Fruit fly (Drosophila melanogaster): ENCODE data around the gene CG32669.

Gene CG32669

DNA sequence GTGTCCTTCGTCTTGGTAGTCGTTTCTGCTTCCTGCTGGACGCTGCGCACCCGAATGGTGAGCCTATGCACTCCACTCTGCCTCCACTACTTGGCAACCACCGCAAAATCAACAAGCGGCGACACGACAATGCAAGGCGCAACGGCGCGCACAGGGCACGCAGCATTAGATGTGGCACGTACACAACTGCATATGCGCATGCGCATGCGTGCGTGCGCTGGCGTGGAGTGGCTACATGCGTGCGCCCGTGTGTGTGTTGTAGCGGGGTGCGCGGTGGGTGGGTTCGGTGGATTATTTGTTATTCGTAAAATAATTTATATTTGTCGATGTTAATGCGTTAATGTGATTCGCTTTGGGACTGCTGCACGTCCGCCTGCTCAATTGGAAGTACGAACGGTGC is 9.2 kb downstream of the CG32669 start (continued):
- TF ChIP-seq CG33557 (GFP tag; optimal IDR thresholded peaks at IDR 0.05), result no peak
- no peak for TF ChIP-seq kah (GFP tag; optimal IDR thresholded peaks at IDR 0.05)
- no peak for TF ChIP-seq cwo (GFP tag; optimal IDR thresholded peaks at IDR 0.05)
- no peak for TF ChIP-seq Dll (GFP tag; IDR thresholded peaks at IDR 0.05; ENCODE audit: partially characterized antibody)
- TF ChIP-seq maf-S (GFP tag; optimal IDR thresholded peaks at IDR 0.05), result no peak
- TF ChIP-seq CG1832 (GFP tag; optimal IDR thresholded peaks at IDR 0.05), result no peak
- no peak for TF ChIP-seq Poxn (GFP tag; IDR thresholded peaks at IDR 0.05)
- TF ChIP-seq CG11398 (GFP tag; optimal IDR thresholded peaks at IDR 0.05), result no peak
- 0 out of 3 replicates have a peak, but pooled peaks have one; percentile 28 for TF ChIP-seq otp (GFP tag; IDR thresholded peaks at IDR 0.05)
- TF ChIP-seq CG32767 (GFP tag; IDR thresholded peaks at IDR 0.05), result no peak
- TF ChIP-seq CG15479 (GFP tag; optimal IDR thresholded peaks at IDR 0.05), result peak; percentile 11
- no peak for TF ChIP-seq lbe (GFP tag; optimal IDR thresholded peaks at IDR 0.05)
- no peak for TF ChIP-seq cad (GFP tag; optimal IDR thresholded peaks at IDR 0.05)
- no peak for TF ChIP-seq CoRest (tag; optimal IDR thresholded peaks at IDR 0.05)
- no peak for TF ChIP-seq fru (optimal IDR thresholded peaks at IDR 0.05)
- no peak for TF ChIP-seq trem (tag; optimal IDR thresholded peaks at IDR 0.05)
- no peak for TF ChIP-seq NC2α (GFP tag; optimal IDR thresholded peaks at IDR 0.05)
- no peak for TF ChIP-seq Sox100B (GFP tag; optimal IDR thresholded peaks at IDR 0.05)
- no peak for TF ChIP-seq pfk (GFP tag; optimal IDR thresholded peaks at IDR 0.05)
- no peak for TF ChIP-seq z (GFP tag; IDR thresholded peaks at IDR 0.05)
- TF ChIP-seq H2.0 (GFP tag; IDR thresholded peaks at IDR 0.05), result no peak
- TF ChIP-seq exex (tag; optimal IDR thresholded peaks at IDR 0.05), result no peak
- TF ChIP-seq CG15601 (tag; optimal IDR thresholded peaks at IDR 0.05), result no peak
- TF ChIP-seq crc (GFP tag; optimal IDR thresholded peaks at IDR 0.05), result no peak
- no peak for TF ChIP-seq lab (GFP tag; optimal IDR thresholded peaks at IDR 0.05)
- TF ChIP-seq ind (GFP tag; optimal IDR thresholded peaks at IDR 0.05), result no peak
- no peak for TF ChIP-seq NC2β (GFP tag; optimal IDR thresholded peaks at IDR 0.05)
- no peak for TF ChIP-seq psq (GFP tag; optimal IDR thresholded peaks at IDR 0.05)
- TF ChIP-seq HHEX (GFP tag; optimal IDR thresholded peaks at IDR 0.05), result no peak
- TF ChIP-seq H15 (GFP tag; IDR thresholded peaks at IDR 0.05), result no peak
- TF ChIP-seq Side (GFP tag; optimal IDR thresholded peaks at IDR 0.05), result no peak
- no peak for TF ChIP-seq B-H2 (GFP tag; optimal IDR thresholded peaks at IDR 0.05)
- no peak for TF ChIP-seq Atf3 (GFP tag; optimal IDR thresholded peaks at IDR 0.05)
- no peak for TF ChIP-seq CG6854 (GFP tag; optimal IDR thresholded peaks at IDR 0.05)
- no peak for TF ChIP-seq Tbp (GFP tag; optimal IDR thresholded peaks at IDR 0.05)
- peak; percentile 32 for TF ChIP-seq sens (GFP tag)
- 0 out of 3 replicates have a peak, but pooled peaks have one; percentile 39 for TF ChIP-seq Opbp (GFP tag; IDR thresholded peaks at IDR 0.05; ENCODE audit: partially characterized antibody)
- TF ChIP-seq CG7271 (tag; optimal IDR thresholded peaks at IDR 0.05), result no peak
- TF ChIP-seq CG10565 (GFP tag; optimal IDR thresholded peaks at IDR 0.05), result no peak
- no peak for TF ChIP-seq CG10366 (GFP tag; IDR thresholded peaks at IDR 0.05)
- no peak for TF ChIP-seq seq (GFP tag; IDR thresholded peaks at IDR 0.05)
- TF ChIP-seq nmo (GFP tag; optimal IDR thresholded peaks at IDR 0.05), result no peak
- peak in 1 of 2 experiments; percentile 91 for TF ChIP-seq Dfd (GFP tag; optimal IDR thresholded peaks at IDR 0.05)
- no peak for TF ChIP-seq Gug (GFP tag; IDR thresholded peaks at IDR 0.05)
- TF ChIP-seq CG3065 (GFP tag; optimal IDR thresholded peaks at IDR 0.05), result no peak
- TF ChIP-seq Hand (GFP tag; optimal IDR thresholded peaks at IDR 0.05), result no peak
- no peak for TF ChIP-seq Nf-YC (tag; optimal IDR thresholded peaks at IDR 0.05)
- peak; percentile 99 for TF ChIP-seq Hr39 (optimal IDR thresholded peaks at IDR 0.05)
- no peak for TF ChIP-seq CG42726 (GFP tag; IDR thresholded peaks at IDR 0.05; ENCODE audit: partially characterized antibody)
- no peak for TF ChIP-seq CG9437 (GFP tag; optimal IDR thresholded peaks at IDR 0.05)
- TF ChIP-seq Hr3 (GFP tag; optimal IDR thresholded peaks at IDR 0.05), result no peak
- TF ChIP-seq CG10209 (GFP tag; optimal IDR thresholded peaks at IDR 0.05), result no peak
- no peak for TF ChIP-seq CTCF (GFP tag; optimal IDR thresholded peaks at IDR 0.05)

Measured in whole organism, embryonic.